Fruit fly (Drosophila melanogaster) Kc167 (cell line): ENCODE measurements around the gene Cdk5alpha.

ENCODE experiments used
- Myc ChIP-seq: fragments of >200 bp; optimal IDR thresholded peaks from 2 replicates; lab custom pipeline; 2017; ENCODE audit warnings: missing external identifiers
- Sin3A ChIP-seq: fragments of >200 bp; optimal IDR thresholded peaks from 2 replicates; lab custom pipeline; 2018; ENCODE audit warnings: missing external identifiers
- h ChIP-seq: fragments of >200 bp; optimal IDR thresholded peaks from 3 replicates; lab custom pipeline; 2018; ENCODE audit warnings: missing external identifiers
- insv ChIP-seq: fragments of >200 bp; optimal IDR thresholded peaks from 3 replicates; lab custom pipeline; 2018; ENCODE audit warnings: missing external identifiers
- psq ChIP-seq: fragments of >200 bp; optimal IDR thresholded peaks from 2 replicates; lab custom pipeline; 2017; ENCODE audit warnings: missing external identifiers
- ttk ChIP-seq: sonication (Bioruptor generic); optimal IDR thresholded peaks from 2 replicates; lab custom pipeline; 2017; ENCODE audit warnings: missing external identifiers

Gene Cdk5alpha

DNA sequence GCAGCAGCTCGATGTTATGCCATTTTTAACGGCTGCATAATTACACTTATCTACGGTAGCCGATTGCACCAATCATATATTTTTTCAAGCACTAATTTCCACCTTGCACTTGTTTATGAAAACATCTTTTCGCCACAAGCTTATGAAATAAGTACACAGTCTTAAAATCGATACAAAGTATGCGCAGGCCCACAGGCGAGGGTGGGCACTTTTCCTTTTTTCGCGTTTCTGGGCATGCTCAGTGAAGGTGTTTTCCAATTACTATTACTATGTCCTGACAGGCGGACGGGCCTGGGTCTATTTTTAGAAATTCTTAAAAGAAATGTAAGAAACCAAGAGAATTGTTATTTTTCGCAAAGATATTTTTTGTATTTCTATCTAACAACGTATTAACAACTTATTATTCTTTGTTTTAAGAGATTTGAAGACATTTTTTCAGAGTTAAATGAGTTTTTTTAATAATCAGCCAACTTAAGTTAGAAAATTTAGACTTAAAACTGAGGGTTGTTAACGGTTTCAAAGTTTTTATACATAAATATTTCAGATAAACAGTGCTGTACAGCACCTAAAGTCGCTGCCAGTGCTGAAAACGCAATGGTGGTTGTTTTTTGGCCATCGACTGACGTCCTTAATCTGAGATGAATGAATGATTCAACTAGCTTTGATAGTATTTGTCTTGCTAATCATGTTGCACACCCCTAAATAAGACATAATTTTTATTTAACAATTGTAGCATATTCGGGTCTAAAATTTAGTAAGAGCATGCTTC, at the start of gene Cdk5alpha:
Gene Cdk5alpha (minus strand): TSS at position 343 of the 769 bp plus-strand sequence.
- TF ChIP-seq ttk, result no peak
- TF ChIP-seq Sin3A (lab: Kevin White, UChicago), result no peak
- no peak for TF ChIP-seq insv (lab: Kevin White, UChicago)
- TF ChIP-seq Myc (lab: Kevin White, UChicago), result no peak
- no peak for TF ChIP-seq psq
- no peak for TF ChIP-seq h

DNA sequence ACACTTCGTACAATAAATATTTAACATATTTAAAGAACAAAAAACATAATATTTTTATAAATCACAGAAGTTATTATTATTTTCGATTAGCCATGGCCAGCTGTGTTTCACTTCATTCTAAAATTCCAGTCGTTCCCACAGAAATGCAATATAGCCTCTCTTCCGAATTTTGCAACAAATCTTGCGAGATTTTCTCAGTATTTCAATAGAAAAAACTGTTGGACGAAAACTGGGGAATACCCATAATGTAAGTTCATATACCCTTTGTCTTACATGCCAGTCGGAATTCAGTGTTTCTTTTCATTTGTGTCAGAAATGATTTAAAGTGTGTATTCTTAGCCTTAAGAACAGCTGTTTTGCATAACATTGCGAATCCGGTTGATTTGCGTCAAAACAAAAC, 45.8 kb upstream of the Cdk5alpha start, which contains the start of the genes CtsL4 and ClpP:
Gene CtsL4 (minus strand): TSS at position 90 of the 400 bp plus-strand sequence.
Gene ClpP (plus strand): TSS at position 288 of the 400 bp plus-strand sequence.
- TF ChIP-seq Myc (lab: Kevin White, UChicago), result no peak
- TF ChIP-seq ttk, result no peak
- TF ChIP-seq psq, result no peak
- TF ChIP-seq h, result no peak

DNA sequence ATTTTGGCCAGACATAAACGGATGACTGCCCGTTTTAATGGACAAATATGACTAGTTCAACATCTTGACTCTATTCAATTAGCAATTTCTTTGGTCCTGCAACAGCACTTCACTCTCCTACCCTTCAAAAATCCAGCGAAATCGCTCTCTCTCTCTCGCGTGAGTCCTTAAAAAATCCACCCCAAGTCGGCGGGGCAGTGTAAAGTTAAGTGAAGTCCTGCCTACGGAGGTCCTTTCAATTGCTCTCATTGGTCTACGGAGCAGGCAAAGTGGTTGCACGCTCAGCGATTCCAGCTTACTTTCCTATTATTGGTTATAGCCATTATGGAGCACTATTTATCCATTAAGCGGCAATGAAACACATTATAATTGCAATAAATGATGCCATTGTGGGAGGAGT, 43.1 kb upstream of the Cdk5alpha start, which contains the start of gene CG34367:
Gene CG34367 (minus strand): TSS at position 35 of the 400 bp plus-strand sequence.
- TF ChIP-seq Sin3A (lab: Kevin White, UChicago), result no peak
- no peak for TF ChIP-seq h
- TF ChIP-seq psq, result no peak
- TF ChIP-seq Myc (lab: Kevin White, UChicago), result no peak
- TF ChIP-seq ttk, result no peak
- no peak for TF ChIP-seq insv (lab: Kevin White, UChicago)

DNA sequence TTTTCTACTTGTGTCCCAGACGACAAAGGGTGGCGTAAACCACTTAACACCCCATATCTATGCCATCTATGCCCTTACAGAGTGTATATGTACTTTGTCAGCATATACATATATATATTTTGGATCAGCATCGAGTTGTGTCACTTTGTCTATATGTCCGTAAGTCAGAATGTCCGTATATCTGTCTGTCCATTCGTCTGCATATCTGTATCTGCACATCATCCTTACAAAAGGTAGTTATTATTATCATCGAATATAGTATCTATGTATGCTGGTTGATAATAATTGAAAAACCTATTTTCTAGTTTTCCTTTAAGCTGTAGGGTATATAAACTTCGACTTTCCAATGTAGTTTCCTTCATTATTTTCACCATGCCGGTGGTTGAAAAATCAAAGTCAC, 40.4 kb upstream of the Cdk5alpha start:
- TF ChIP-seq Sin3A (lab: Kevin White, UChicago) (no peak), h (no peak), insv (lab: Kevin White, UChicago) (no peak)

DNA sequence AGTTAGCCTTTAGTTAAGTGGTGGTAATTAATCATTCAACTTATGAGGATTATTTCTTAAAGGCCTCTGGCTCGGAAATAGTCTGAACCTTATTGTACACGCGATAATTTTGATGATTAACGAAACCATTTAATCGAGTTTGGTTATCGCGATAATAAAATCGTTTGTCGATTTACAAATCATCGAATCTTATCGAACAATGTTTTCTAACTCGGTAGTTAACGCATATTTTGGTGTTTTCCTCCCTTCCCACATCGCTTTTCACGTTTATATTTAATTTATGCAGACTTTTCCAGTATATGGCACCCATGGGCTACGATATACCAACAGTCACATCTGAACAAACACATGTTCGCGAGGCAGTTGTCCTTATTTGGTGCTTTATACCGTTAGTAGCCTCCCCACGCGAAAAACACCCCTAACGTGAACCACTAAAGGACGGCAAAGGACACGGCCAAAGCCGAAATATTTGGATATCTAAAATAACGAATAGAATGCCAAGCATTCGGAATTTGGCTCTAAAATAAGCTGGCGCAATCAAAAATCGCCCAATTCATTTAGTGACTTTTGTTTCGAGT, 33.4 kb upstream of the Cdk5alpha start, which contains the start of gene Frmd5:
Gene Frmd5 (plus strand): TSS at position 414 of the 578 bp plus-strand sequence.
- TF ChIP-seq psq, result no peak
- no peak for TF ChIP-seq insv (lab: Kevin White, UChicago)
- no peak for TF ChIP-seq Sin3A (lab: Kevin White, UChicago)
- no peak for TF ChIP-seq Myc (lab: Kevin White, UChicago)
- TF ChIP-seq ttk, result no peak
- TF ChIP-seq h, result no peak

DNA sequence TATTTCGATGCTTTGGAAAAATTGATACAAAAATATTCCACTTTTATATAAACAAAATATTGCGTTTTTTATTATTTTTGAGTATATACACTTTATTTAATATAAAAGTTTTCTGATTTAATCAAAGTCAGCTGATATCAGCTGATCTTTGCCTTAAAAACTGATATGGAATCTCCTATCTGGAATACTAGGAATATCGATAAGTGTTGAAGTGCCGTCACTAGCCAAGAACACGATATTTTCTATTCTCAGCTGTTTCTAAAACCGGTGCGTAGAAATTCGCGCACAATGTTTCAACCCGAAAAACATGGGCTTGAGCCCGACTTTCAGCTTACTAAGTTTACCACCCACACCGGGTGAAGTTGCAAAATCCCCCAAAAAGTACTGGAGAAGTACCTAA, 31.7 kb upstream of the Cdk5alpha start, which contains the start of gene Sps2:
Gene Sps2 (plus strand): TSS at position 124 of the 400 bp plus-strand sequence.
- TF ChIP-seq Sin3A (lab: Kevin White, UChicago), result no peak
- no peak for TF ChIP-seq ttk
- TF ChIP-seq Myc (lab: Kevin White, UChicago), result no peak
- no peak for TF ChIP-seq psq
- no peak for TF ChIP-seq insv (lab: Kevin White, UChicago)
- no peak for TF ChIP-seq h

DNA sequence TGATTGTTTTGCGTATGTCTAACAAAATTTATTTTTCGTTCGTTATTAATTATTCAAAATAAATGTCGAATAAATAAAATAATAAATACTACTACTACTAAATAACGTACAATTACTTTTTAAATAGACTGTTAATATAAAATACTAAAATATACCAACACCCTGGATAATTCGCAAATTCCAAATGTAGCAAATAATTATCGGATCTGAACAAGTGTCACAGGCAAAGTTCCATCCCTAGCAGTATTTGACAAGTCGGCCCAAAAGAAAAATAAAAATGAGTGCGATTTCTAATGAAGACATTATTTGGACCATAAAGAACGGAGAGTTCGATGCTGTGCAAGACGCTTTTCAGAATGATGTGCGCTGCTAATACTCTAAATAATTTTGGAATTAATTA, 30.6 kb upstream of the Cdk5alpha start, which contains the start of gene CG31715:
Gene CG31715 (plus strand): TSS at position 212 of the 400 bp plus-strand sequence.
- TF ChIP-seq h (no peak), psq (no peak), ttk (no peak), Myc (lab: Kevin White, UChicago) (no peak), insv (lab: Kevin White, UChicago) (no peak), Sin3A (lab: Kevin White, UChicago) (no peak)

DNA sequence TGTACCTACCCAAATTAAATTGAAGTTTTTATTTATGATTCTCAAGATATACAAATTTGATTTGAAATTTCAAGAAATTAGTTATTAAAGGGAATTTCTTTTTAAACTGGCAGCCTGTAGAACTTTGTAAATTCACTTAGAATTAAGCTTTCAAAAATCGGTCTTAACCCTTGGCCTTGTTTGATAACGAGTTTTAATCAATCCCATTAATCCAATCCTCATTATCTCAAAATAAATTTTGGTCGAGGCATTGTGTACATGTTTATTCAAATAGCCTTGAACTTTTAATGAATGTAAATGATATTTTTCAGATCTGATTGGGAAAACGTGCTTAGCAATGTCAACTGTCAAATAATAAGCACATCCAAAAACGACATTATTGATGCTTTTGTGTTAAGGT, 29.1 kb upstream of the Cdk5alpha start:
- TF ChIP-seq Sin3A (lab: Kevin White, UChicago) (no peak), insv (lab: Kevin White, UChicago) (no peak), psq (no peak), Myc (lab: Kevin White, UChicago) (no peak), ttk (no peak), h (no peak)

DNA sequence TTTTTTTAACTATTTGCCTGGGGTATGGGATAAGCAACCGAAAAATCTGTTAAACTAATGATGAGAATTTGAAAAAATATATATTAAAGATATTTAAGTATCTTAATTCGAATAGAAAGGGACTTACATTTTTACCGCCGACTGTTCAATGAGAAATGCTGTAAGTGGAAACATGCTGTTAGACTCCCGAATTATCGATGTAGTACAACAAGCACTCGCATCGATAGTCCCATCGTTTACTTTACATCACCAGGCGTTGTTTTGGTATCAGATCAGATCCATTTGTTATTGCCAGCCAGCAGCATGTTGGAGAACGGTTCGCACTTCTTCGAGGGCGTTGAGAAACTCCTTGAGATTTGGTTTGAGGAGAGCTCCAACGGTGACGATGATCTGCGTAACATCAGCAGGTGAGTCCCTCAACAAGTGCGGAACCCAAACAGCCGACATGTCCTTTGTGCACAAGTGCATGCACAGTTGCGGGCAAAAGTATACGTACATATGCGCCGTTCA, 28.5 kb upstream of the Cdk5alpha start, which contains the start of gene SamDC:
Gene SamDC (plus strand): TSS at position 246 of the 510 bp plus-strand sequence.
- TF ChIP-seq Sin3A (lab: Kevin White, UChicago) (no peak), psq (no peak), Myc (lab: Kevin White, UChicago) (no peak), ttk (no peak), insv (lab: Kevin White, UChicago) (no peak), h (no peak)

DNA sequence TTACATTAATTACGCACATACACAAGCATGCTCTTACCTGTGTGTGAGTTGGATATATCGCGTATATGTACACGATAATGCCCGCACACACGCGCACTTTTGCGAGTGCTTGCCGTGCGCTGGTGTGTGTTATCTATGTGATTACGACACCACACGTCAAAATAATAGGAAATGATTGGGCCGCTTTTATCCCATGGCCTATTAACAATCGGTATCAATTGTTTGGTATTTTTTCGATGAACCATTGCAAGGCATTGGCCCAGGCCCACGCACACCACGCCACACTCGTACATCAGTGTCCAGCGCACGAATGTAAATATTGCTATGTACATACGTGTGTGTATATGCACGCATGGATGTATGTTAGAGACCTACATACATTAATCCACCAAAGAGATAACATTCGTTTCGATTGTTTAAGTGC, 24.1 kb upstream of the Cdk5alpha start:
- TF ChIP-seq Myc (lab: Kevin White, UChicago) (no peak), h (no peak), ttk (no peak), insv (lab: Kevin White, UChicago) (no peak), Sin3A (lab: Kevin White, UChicago) (no peak)

DNA sequence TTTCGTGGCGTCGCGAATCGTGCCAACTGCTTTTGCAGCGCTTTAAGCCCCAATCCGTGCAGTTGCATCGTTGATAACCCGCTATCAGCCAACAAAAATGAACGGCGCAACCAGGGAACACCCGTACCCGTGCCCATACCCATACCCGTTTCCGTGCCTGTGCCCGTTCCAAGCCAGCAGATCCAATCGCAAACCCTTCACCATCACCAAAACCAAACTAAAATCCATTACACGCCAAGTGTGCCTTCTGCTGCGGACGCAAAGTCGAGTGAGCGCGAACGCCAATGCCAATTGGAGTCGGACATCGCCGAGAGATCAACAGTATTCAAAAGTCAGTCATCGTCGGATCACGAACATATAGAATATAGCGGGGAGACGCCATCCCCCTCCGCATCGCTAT, 23.5 kb upstream of the Cdk5alpha start:
- TF ChIP-seq ttk, result no peak
- TF ChIP-seq insv (lab: Kevin White, UChicago), result no peak
- no peak for TF ChIP-seq h

DNA sequence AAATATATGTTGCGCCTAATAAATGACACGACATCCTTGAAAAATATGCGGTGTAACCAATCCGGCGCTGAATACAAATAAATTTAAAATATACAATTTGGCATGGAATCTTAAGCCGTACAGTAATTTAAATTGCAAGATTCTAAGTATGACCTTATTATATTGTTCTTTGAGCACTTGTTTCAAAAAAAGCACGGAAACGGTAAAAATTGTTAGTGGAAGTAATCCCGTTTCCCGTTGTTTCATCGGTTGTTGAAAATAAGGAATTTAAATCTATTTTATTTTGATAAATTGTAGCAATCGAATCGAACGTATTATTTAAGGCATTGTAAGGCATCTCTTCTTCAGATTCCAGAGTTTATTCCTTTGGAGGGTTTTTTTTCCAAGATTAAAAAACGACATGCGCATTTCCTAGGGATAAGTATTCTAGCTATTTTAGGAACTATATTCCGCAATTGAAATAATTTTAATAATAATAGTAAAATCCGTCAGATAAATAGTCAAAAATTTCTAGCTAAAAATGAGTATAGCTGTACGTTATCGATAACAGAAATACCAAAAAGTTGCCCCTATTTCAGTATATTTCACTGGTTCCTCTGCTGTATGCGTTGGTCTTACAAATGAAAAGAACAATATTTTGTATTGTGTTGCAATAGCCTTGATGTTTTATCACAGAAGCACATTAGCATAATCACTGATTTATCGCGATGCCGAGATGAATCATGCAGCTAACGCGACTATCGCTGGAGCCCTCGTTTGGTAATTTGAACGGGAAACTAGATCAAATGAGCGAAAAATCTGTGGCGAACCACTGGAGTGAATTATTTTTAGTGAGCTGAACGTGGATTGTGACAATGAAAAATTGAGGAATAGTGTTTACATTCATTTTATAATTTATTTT, 22.6 kb upstream of the Cdk5alpha start, which contains the start of gene GATAd:
Gene GATAd (plus strand): TSS at position 644 of the 901 bp plus-strand sequence.
- no peak for TF ChIP-seq Sin3A (lab: Kevin White, UChicago)
- TF ChIP-seq ttk, result no peak
- TF ChIP-seq psq, result no peak
- TF ChIP-seq h, result no peak
- TF ChIP-seq Myc (lab: Kevin White, UChicago), result no peak
- TF ChIP-seq insv (lab: Kevin White, UChicago), result no peak
